Worm (Caenorhabditis elegans) whole organism, early embryonic: ENCODE results near the gene fbxa-72.

Experiments
- B0310.2 ChIP-seq: sonication (generic microtip); optimal IDR thresholded peaks from 2 replicates; lab custom pipeline; 2016; ENCODE audit warnings: mild to moderate bottlenecking, missing genetic modification characterization, missing compliant biosample characterization
- F13C5.2 ChIP-seq: sonication (generic microtip); optimal IDR thresholded peaks from 2 replicates; lab custom pipeline; 2017; ENCODE audit warnings: mild to moderate bottlenecking, missing genetic modification characterization, inconsistent platforms, missing compliant biosample characterization
- aly-1 ChIP-seq: sonication (generic microtip); optimal IDR thresholded peaks from 2 replicates; lab custom pipeline; 2016; ENCODE audit warnings: missing genetic modification characterization, missing compliant biosample characterization
- ama-1 ChIP-seq: fragments of 150-350 bp; optimal IDR thresholded peaks from 2 replicates; lab custom pipeline; 2014
- ceh-13 ChIP-seq: fragments of 200-800 bp; sonication (Bioruptor generic); optimal IDR thresholded peaks from 2 replicates; lab custom pipeline; 2018; ENCODE audit warnings: mild to moderate bottlenecking, missing genetic modification characterization, missing compliant biosample characterization
- ets-7 ChIP-seq: sonication (generic microtip); optimal IDR thresholded peaks from 2 replicates; lab custom pipeline; 2016; ENCODE audit warnings: missing genotype, missing genetic modification characterization, missing compliant biosample characterization
- flt-1 ChIP-seq: fragments of 200-800 bp; sonication (Bioruptor generic); IDR thresholded peaks from 2 replicates; pipeline ENCODE4 v1.3.6; 2022; ENCODE audit warnings: missing genetic modification characterization, missing compliant biosample characterization
- hmbx-1 ChIP-seq: sonication (generic microtip); optimal IDR thresholded peaks from 2 replicates; lab custom pipeline; 2016; ENCODE audit warnings: mild to moderate bottlenecking, missing genetic modification characterization, missing compliant biosample characterization
- pes-1 ChIP-seq: fragments of 200-800 bp; sonication (Bioruptor generic); IDR thresholded peaks from 2 replicates; pipeline ENCODE4 v1.3.6; 2022; ENCODE audit warnings: missing genetic modification reagents, missing genetic modification characterization, missing compliant biosample characterization
- scrt-1 ChIP-seq: fragments of 200-800 bp; sonication (Bioruptor generic); IDR thresholded peaks from 2 replicates; pipeline ENCODE4 v1.3.6; 2022; ENCODE audit warnings: missing genetic modification characterization, missing compliant biosample characterization
- tbx-11 ChIP-seq: fragments of 200-800 bp; sonication (Bioruptor generic); IDR thresholded peaks from 2 replicates; pipeline ENCODE4 v1.3.6; 2022; ENCODE audit warnings: missing genetic modification characterization, missing compliant biosample characterization
- tra-4 ChIP-seq: sonication (generic microtip); optimal IDR thresholded peaks from 2 replicates; lab custom pipeline; 2017; ENCODE audit warnings: missing genetic modification characterization, missing compliant biosample characterization

DNA sequence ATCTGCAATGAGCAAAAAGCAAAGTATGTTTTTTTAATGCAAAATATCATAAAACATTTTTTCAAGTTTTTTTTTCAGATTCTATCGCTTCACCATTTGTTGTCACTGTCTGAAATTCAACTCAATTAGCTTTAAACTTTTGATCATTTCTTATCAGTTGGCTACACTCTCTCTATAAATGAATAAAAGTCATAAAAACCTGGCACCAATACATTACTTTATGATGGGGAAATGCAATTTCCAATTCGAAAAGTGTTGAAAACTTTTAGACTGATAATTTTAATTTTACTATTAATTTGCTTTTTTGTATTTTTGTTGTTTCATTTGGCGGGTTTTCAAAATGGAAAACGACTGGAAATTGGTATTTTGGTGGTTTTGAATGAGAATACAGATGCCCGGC is 7.3 kb upstream of the fbxa-72 start, which contains the start of gene F31F4.1:
- TF ChIP-seq ama-1 (lab: Kevin White, UChicago) (no peak), aly-1 (tag; lab: Kevin White, UChicago) (no peak), scrt-1 (GFP tag; lab: Robert Waterston, UW) (no peak), ceh-13 (no peak), B0310.2 (no peak), hmbx-1 (tag; lab: Kevin White, UChicago) (no peak), tra-4 (tag; lab: Kevin White, UChicago) (no peak), pes-1 (GFP tag; lab: Robert Waterston, UW) (no peak), ets-7 (tag; lab: Kevin White, UChicago) (no peak), flt-1 (GFP tag; lab: Robert Waterston, UW) (no peak), F13C5.2 (tag; lab: Kevin White, UChicago) (no peak), tbx-11 (GFP tag; lab: Robert Waterston, UW) (no peak)
